Worm (Caenorhabditis elegans) whole organism, early embryonic: ENCODE data around the gene W04E12.7.

ENCODE experiments used
- B0310.2 ChIP-seq: sonication (generic microtip); optimal IDR thresholded peaks from 2 replicates; lab custom pipeline; 2016; ENCODE audit warnings: mild to moderate bottlenecking, missing genetic modification characterization, missing compliant biosample characterization
- F13C5.2 ChIP-seq: sonication (generic microtip); optimal IDR thresholded peaks from 2 replicates; lab custom pipeline; 2017; ENCODE audit warnings: mild to moderate bottlenecking, missing genetic modification characterization, inconsistent platforms, missing compliant biosample characterization
- aly-1 ChIP-seq: sonication (generic microtip); optimal IDR thresholded peaks from 2 replicates; lab custom pipeline; 2016; ENCODE audit warnings: missing genetic modification characterization, missing compliant biosample characterization
- ama-1 ChIP-seq: fragments of 150-350 bp; optimal IDR thresholded peaks from 2 replicates; lab custom pipeline; 2014
- ceh-36 ChIP-seq: sonication (generic microtip); optimal IDR thresholded peaks from 2 replicates; lab custom pipeline; 2016; ENCODE audit warnings: missing genetic modification characterization, inconsistent platforms, missing compliant biosample characterization
- flt-1 ChIP-seq: fragments of 200-800 bp; sonication (Bioruptor generic); IDR thresholded peaks from 2 replicates; pipeline ENCODE4 v1.3.6; 2022; ENCODE audit warnings: missing genetic modification characterization, missing compliant biosample characterization
- hmbx-1 ChIP-seq: sonication (generic microtip); optimal IDR thresholded peaks from 2 replicates; lab custom pipeline; 2016; ENCODE audit warnings: mild to moderate bottlenecking, missing genetic modification characterization, missing compliant biosample characterization
- hmg-4 ChIP-seq: fragments of 200-800 bp; sonication (Bioruptor generic); optimal IDR thresholded peaks from 2 replicates; lab custom pipeline; 2018; ENCODE audit warnings: mild to moderate bottlenecking, missing genetic modification characterization, missing compliant biosample characterization
- hnd-1 ChIP-seq: sonication (generic microtip); optimal IDR thresholded peaks from 2 replicates; lab custom pipeline; 2016; ENCODE audit warnings: missing genetic modification characterization, missing compliant biosample characterization
- pes-1 ChIP-seq: fragments of 200-800 bp; sonication (Bioruptor generic); IDR thresholded peaks from 2 replicates; pipeline ENCODE4 v1.3.6; 2022; ENCODE audit warnings: missing genetic modification reagents, missing genetic modification characterization, missing compliant biosample characterization
- scrt-1 ChIP-seq: fragments of 200-800 bp; sonication (Bioruptor generic); IDR thresholded peaks from 2 replicates; pipeline ENCODE4 v1.3.6; 2022; ENCODE audit warnings: missing genetic modification characterization, missing compliant biosample characterization
- sea-1 ChIP-seq: fragments of 200-800 bp; sonication (Bioruptor generic); conservative IDR thresholded peaks from 2 replicates; pipeline ENCODE4 v1.3.6; 2022; ENCODE audit warnings: missing genetic modification characterization, missing compliant biosample characterization
- tbx-11 ChIP-seq: fragments of 200-800 bp; sonication (Bioruptor generic); IDR thresholded peaks from 2 replicates; pipeline ENCODE4 v1.3.6; 2022; ENCODE audit warnings: missing genetic modification characterization, missing compliant biosample characterization

DNA sequence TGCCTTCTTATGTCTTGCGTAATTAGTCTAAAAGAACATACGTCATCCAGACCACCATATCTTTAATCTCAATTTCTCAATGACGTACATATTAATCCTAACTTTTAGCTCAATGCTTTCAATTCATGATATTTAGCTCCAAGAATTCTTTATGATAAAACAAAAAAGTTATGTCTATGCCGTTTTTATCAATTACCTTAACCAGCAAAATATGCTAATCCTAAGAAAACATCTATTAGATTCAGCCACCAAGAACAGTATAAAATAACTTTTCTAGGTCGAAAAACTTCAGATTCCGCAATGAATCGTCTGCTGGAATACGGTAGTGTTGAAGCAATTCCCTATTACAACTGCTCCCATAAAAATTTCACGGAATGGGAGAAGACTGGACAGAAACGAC lies 46.5 kb upstream of the W04E12.7 start, which contains the start of gene srt-45:
- TF ChIP-seq flt-1 (GFP tag; lab: Robert Waterston, UW) (no peak), hmbx-1 (tag; lab: Kevin White, UChicago) (no peak), ceh-36 (tag; lab: Kevin White, UChicago) (no peak), ama-1 (lab: Kevin White, UChicago) (no peak), tbx-11 (GFP tag; lab: Robert Waterston, UW) (no peak), F13C5.2 (tag; lab: Kevin White, UChicago) (no peak), aly-1 (tag; lab: Kevin White, UChicago) (no peak), scrt-1 (GFP tag; lab: Robert Waterston, UW) (no peak), sea-1 (GFP tag; lab: Robert Waterston, UW) (no peak), hmg-4 (GFP tag; lab: Kevin White, UChicago) (no peak), B0310.2 (tag; lab: Kevin White, UChicago) (no peak), hnd-1 (tag; lab: Kevin White, UChicago) (no peak), pes-1 (GFP tag; lab: Robert Waterston, UW) (no peak)
